Fruit fly (Drosophila melanogaster) whole organism, pupa: Measurements from ENCODE around the gene Ost48.

Source experiments
- CG12605 ChIP-seq: fragments of 200-800 bp; sonication (Bioruptor generic); IDR thresholded peaks from 2 replicates; pipeline ENCODE4 v1.3.6; 2022; ENCODE audit warnings: missing biosample characterization, missing genetic modification characterization
- CG13204 ChIP-seq: fragments of 200-800 bp; sonication (Bioruptor generic); optimal IDR thresholded peaks from 2 replicates; lab custom pipeline; 2018; ENCODE audit warnings: missing biosample characterization, mild to moderate bottlenecking, missing genetic modification characterization, moderate library complexity
- CG8159 ChIP-seq: fragments of 200-800 bp; sonication (Bioruptor generic); optimal IDR thresholded peaks from 3 replicates; lab custom pipeline; 2018; ENCODE audit warnings: missing biosample characterization, mild to moderate bottlenecking, missing genetic modification characterization, moderate library complexity
- CG8301 ChIP-seq: fragments of 200-800 bp; sonication (Bioruptor generic); optimal IDR thresholded peaks from 2 replicates; lab custom pipeline; 2018; ENCODE audit warnings: missing biosample characterization, mild to moderate bottlenecking, missing genetic modification characterization
- Snoo ChIP-seq: fragments of 200-800 bp; sonication (Bioruptor generic); optimal IDR thresholded peaks from 3 replicates; lab custom pipeline; 2017; ENCODE audit warnings: missing biosample characterization, mild to moderate bottlenecking, missing genetic modification characterization, inconsistent platforms
- fd96Ca ChIP-seq: fragments of 200-800 bp; sonication (Bioruptor generic); IDR thresholded peaks from 3 replicates; pipeline ENCODE4 v1.3.6; 2022; ENCODE audit warnings: missing biosample characterization, missing genetic modification characterization
- gl ChIP-seq: fragments of 200-800 bp; sonication (Bioruptor generic); optimal IDR thresholded peaks from 2 replicates; lab custom pipeline; 2018; ENCODE audit warnings: missing biosample characterization, mild to moderate bottlenecking, missing genetic modification characterization

dm6 chrX:9163110-9163509 lies 4.8 kb upstream of the Ost48 start, which contains the start of gene mei-P26:
- no peak for TF ChIP-seq CG8159 (tag; lab: Kevin White, UChicago)
- TF ChIP-seq gl (tag; lab: Kevin White, UChicago), result no peak
- TF ChIP-seq CG8301, result no peak
- TF ChIP-seq CG12605 (GFP tag; lab: Robert Waterston, UW), result no peak
- no peak for TF ChIP-seq CG13204
- TF ChIP-seq Snoo (tag; lab: Kevin White, UChicago), result no peak
- no peak for TF ChIP-seq fd96Ca (GFP tag; lab: Robert Waterston, UW)
